Fruit fly (Drosophila melanogaster) whole organism, prepupa: ENCODE data around the gene msi.
A peak's percentile ranks its signal among the peaks of the same experiment; 100 is the strongest.

ENCODE experiments used
- CG10631 ChIP-seq: fragments of 200-800 bp; sonication (Bioruptor generic); optimal IDR thresholded peaks from 2 replicates; lab custom pipeline; 2016; ENCODE audit warnings: missing biosample characterization, missing genetic modification characterization
- CG15336 ChIP-seq: fragments of 200-800 bp; sonication (Bioruptor generic); IDR thresholded peaks from 2 replicates; pipeline ENCODE4 v1.3.6; 2022; ENCODE audit warnings: missing biosample characterization, missing genetic modification characterization
- CG1621 ChIP-seq: fragments of 200-800 bp; sonication (Bioruptor generic); optimal IDR thresholded peaks from 3 replicates; lab custom pipeline; 2018; ENCODE audit warnings: missing biosample characterization, mild to moderate bottlenecking, missing genetic modification characterization
- CG16779 ChIP-seq: fragments of 200-800 bp; sonication (Bioruptor generic); optimal IDR thresholded peaks from 3 replicates; lab custom pipeline; 2017; ENCODE audit warnings: missing biosample characterization, mild to moderate bottlenecking, missing genetic modification characterization
- CG3032 ChIP-seq: fragments of 200-800 bp; optimal IDR thresholded peaks from 2 replicates; lab custom pipeline; 2019; ENCODE audit warnings: missing biosample characterization, mild to moderate bottlenecking, missing genetic modification characterization, moderate library complexity
- CG32006 ChIP-seq: fragments of 200-800 bp; sonication (Bioruptor generic); optimal IDR thresholded peaks from 3 replicates; lab custom pipeline; 2017; ENCODE audit warnings: missing biosample characterization, mild to moderate bottlenecking, missing genetic modification characterization
- CG34406 ChIP-seq: fragments of 200-800 bp; sonication (Bioruptor generic); optimal IDR thresholded peaks from 3 replicates; lab custom pipeline; 2016; ENCODE audit warnings: missing biosample characterization, missing genetic modification characterization
- CG3919 ChIP-seq: fragments of 200-800 bp; sonication (Bioruptor generic); optimal IDR thresholded peaks from 3 replicates; lab custom pipeline; 2016; ENCODE audit warnings: missing biosample characterization, missing genetic modification characterization
- CG4318 ChIP-seq: fragments of 200-800 bp; sonication (Bioruptor generic); optimal IDR thresholded peaks from 3 replicates; lab custom pipeline; 2017; ENCODE audit warnings: missing biosample characterization, mild to moderate bottlenecking, missing genetic modification characterization
- CG6276 ChIP-seq: fragments of 200-800 bp; sonication (Bioruptor generic); optimal IDR thresholded peaks from 2 replicates; lab custom pipeline; 2017; ENCODE audit warnings: missing biosample characterization, mild to moderate bottlenecking, missing genetic modification characterization
- CG6792 ChIP-seq: fragments of 200-800 bp; sonication (Bioruptor generic); optimal IDR thresholded peaks from 3 replicates; lab custom pipeline; 2016; ENCODE audit warnings: missing biosample characterization, missing genetic modification characterization
- CG6808 ChIP-seq: fragments of 200-800 bp; sonication (Bioruptor generic); optimal IDR thresholded peaks from 3 replicates; lab custom pipeline; 2017; ENCODE audit warnings: missing biosample characterization, missing genetic modification characterization, mild to moderate bottlenecking, moderate library complexity, missing genetic modification reagents
- CG7368 ChIP-seq: fragments of 200-800 bp; sonication (Bioruptor generic); optimal IDR thresholded peaks from 3 replicates; lab custom pipeline; 2016; ENCODE audit warnings: missing biosample characterization, missing genetic modification characterization
- CG8119 ChIP-seq: fragments of 200-800 bp; sonication (Bioruptor generic); IDR thresholded peaks from 3 replicates; pipeline ENCODE4 v1.3.6; 2022; ENCODE audit warnings: missing biosample characterization, missing genetic modification characterization
- CG8319 ChIP-seq: fragments of 200-800 bp; sonication (Bioruptor generic); optimal IDR thresholded peaks from 3 replicates; lab custom pipeline; 2016; ENCODE audit warnings: missing biosample characterization, missing genetic modification characterization
- CG8632 ChIP-seq: fragments of 200-800 bp; sonication (Bioruptor generic); optimal IDR thresholded peaks from 3 replicates; lab custom pipeline; 2016; ENCODE audit warnings: missing biosample characterization, missing genetic modification characterization
- CG9139 ChIP-seq: fragments of 200-800 bp; sonication (Bioruptor generic); optimal IDR thresholded peaks from 3 replicates; lab custom pipeline; 2017; ENCODE audit warnings: missing biosample characterization, mild to moderate bottlenecking, missing genetic modification characterization
- Eip75B ChIP-seq: fragments of 200-800 bp; sonication (Bioruptor generic); optimal IDR thresholded peaks from 3 replicates; lab custom pipeline; 2016; ENCODE audit warnings: missing biosample characterization, missing genetic modification characterization
- Eip78C ChIP-seq: fragments of 200-800 bp; sonication (Bioruptor generic); peaks from one replicate; lab custom pipeline; 2016; ENCODE audit warnings: missing biosample characterization, missing genetic modification characterization
- Ets21C ChIP-seq: fragments of 200-800 bp; sonication (Bioruptor generic); optimal IDR thresholded peaks from 3 replicates; lab custom pipeline; 2016; ENCODE audit warnings: missing biosample characterization, missing genetic modification characterization
- Gug ChIP-seq: fragments of 200-800 bp; sonication (Bioruptor generic); IDR thresholded peaks from 2 replicates; pipeline ENCODE4 v1.3.6; 2022; ENCODE audit warnings: missing biosample characterization, missing genetic modification characterization
- Hr38 ChIP-seq: sonication (Bioruptor generic); optimal IDR thresholded peaks from 2 replicates; lab custom pipeline; 2016; ENCODE audit warnings: missing biosample characterization, missing genetic modification characterization
- Hr39 ChIP-seq: fragments of 200-800 bp; sonication (Bioruptor generic); optimal IDR thresholded peaks from 2 replicates; lab custom pipeline; 2016; ENCODE audit warnings: missing biosample characterization, missing genetic modification characterization
- Hr4 ChIP-seq: fragments of 200-800 bp; sonication (Bioruptor generic); optimal IDR thresholded peaks from 3 replicates; lab custom pipeline; 2016; ENCODE audit warnings: missing biosample characterization, missing genetic modification characterization
- Lpt ChIP-seq: fragments of 200-800 bp; sonication (Bioruptor generic); optimal IDR thresholded peaks from 3 replicates; lab custom pipeline; 2016; ENCODE audit warnings: missing biosample characterization, missing genetic modification characterization
- OdsH ChIP-seq: fragments of 200-800 bp; sonication (Bioruptor generic); optimal IDR thresholded peaks from 3 replicates; lab custom pipeline; 2016; ENCODE audit warnings: missing biosample characterization, missing genetic modification characterization
- Smox ChIP-seq: fragments of 200-800 bp; sonication (Bioruptor generic); optimal IDR thresholded peaks from 3 replicates; lab custom pipeline; 2016; ENCODE audit warnings: missing biosample characterization, missing genetic modification characterization
- Sox102F ChIP-seq: fragments of 200-800 bp; sonication (Bioruptor generic); optimal IDR thresholded peaks from 2 replicates; lab custom pipeline; 2016; ENCODE audit warnings: missing biosample characterization, mild to moderate bottlenecking, missing genetic modification characterization
- Sox14 ChIP-seq: fragments of 200-800 bp; sonication (Bioruptor generic); optimal IDR thresholded peaks from 3 replicates; lab custom pipeline; 2016; ENCODE audit warnings: missing biosample characterization, missing genetic modification characterization
- Sox15 ChIP-seq: fragments of 200-800 bp; sonication (Bioruptor generic); optimal IDR thresholded peaks from 3 replicates; lab custom pipeline; 2016; ENCODE audit warnings: missing biosample characterization, missing genetic modification characterization
- acj6 ChIP-seq: fragments of 200-800 bp; sonication (Bioruptor generic); optimal IDR thresholded peaks from 3 replicates; lab custom pipeline; 2016; ENCODE audit warnings: missing biosample characterization, missing genetic modification characterization
- cyc ChIP-seq: fragments of 200-800 bp; sonication (Bioruptor generic); optimal IDR thresholded peaks from 3 replicates; lab custom pipeline; 2016; ENCODE audit warnings: missing biosample characterization, missing genetic modification characterization
- dac ChIP-seq: fragments of 200-800 bp; sonication (Bioruptor generic); optimal IDR thresholded peaks from 2 replicates; lab custom pipeline; 2017; ENCODE audit warnings: missing biosample characterization, mild to moderate bottlenecking, missing genetic modification characterization
- dsx ChIP-seq: fragments of 200-800 bp; optimal IDR thresholded peaks from 3 replicates; lab custom pipeline; 2019; ENCODE audit warnings: missing biosample characterization, mild to moderate bottlenecking, missing genetic modification characterization, moderate library complexity; ENCODE audit not compliant: poor library complexity, severe bottlenecking
- eg ChIP-seq: fragments of 200-800 bp; sonication (Bioruptor generic); IDR thresholded peaks from 3 replicates; pipeline ENCODE4 v1.3.6; 2022; ENCODE audit warnings: missing biosample characterization, missing genetic modification characterization
- esn ChIP-seq: fragments of 200-800 bp; sonication (Bioruptor generic); optimal IDR thresholded peaks from 2 replicates; lab custom pipeline; 2016; ENCODE audit warnings: missing biosample characterization, mild to moderate bottlenecking, missing genetic modification characterization, moderate library complexity
- fd59A ChIP-seq: fragments of 200-800 bp; sonication (Bioruptor generic); optimal IDR thresholded peaks from 2 replicates; lab custom pipeline; 2017; ENCODE audit warnings: missing biosample characterization, mild to moderate bottlenecking, missing genetic modification characterization, missing genetic modification reagents
- fd85E ChIP-seq: fragments of 200-800 bp; sonication (Bioruptor generic); optimal IDR thresholded peaks from 3 replicates; lab custom pipeline; 2016; ENCODE audit warnings: missing biosample characterization, missing genetic modification characterization
- fkh ChIP-seq: fragments of 200-800 bp; sonication (Bioruptor generic); optimal IDR thresholded peaks from 3 replicates; lab custom pipeline; 2017; ENCODE audit warnings: missing biosample characterization, mild to moderate bottlenecking, missing genetic modification characterization, moderate library complexity
- lz ChIP-seq: fragments of 200-800 bp; sonication (Bioruptor generic); optimal IDR thresholded peaks from 3 replicates; lab custom pipeline; 2016; ENCODE audit warnings: missing biosample characterization, missing genetic modification characterization
- net ChIP-seq: fragments of 200-800 bp; sonication (Bioruptor generic); optimal IDR thresholded peaks from 3 replicates; lab custom pipeline; 2016; ENCODE audit warnings: missing biosample characterization, missing genetic modification characterization
- pdm3 ChIP-seq: fragments of 200-800 bp; sonication (Bioruptor generic); optimal IDR thresholded peaks from 3 replicates; lab custom pipeline; 2016; ENCODE audit warnings: missing biosample characterization, missing genetic modification characterization
- salr ChIP-seq, 2 experiments: fragments of 200-800 bp; sonication (Bioruptor generic); optimal IDR thresholded peaks; 3 replicates each; lab custom pipeline; 2016 to 2018; ENCODE audit warnings: missing biosample characterization in 2 of 2, missing genetic modification characterization in 2 of 2, mild to moderate bottlenecking in 1 of 2
- spab ChIP-seq: fragments of 200-800 bp; sonication (Bioruptor generic); optimal IDR thresholded peaks from 2 replicates; lab custom pipeline; 2017; ENCODE audit warnings: missing biosample characterization, mild to moderate bottlenecking, missing genetic modification characterization, missing genetic modification reagents
- svp ChIP-seq: fragments of 200-800 bp; sonication (Bioruptor generic); peaks from one replicate; lab custom pipeline; 2016; ENCODE audit warnings: missing biosample characterization, missing genetic modification characterization
- topi ChIP-seq: fragments of 200-800 bp; sonication (Bioruptor generic); optimal IDR thresholded peaks from 3 replicates; lab custom pipeline; 2016; ENCODE audit warnings: missing biosample characterization, missing genetic modification characterization
- vri ChIP-seq: fragments of 200-800 bp; sonication (Bioruptor generic); optimal IDR thresholded peaks from 3 replicates; lab custom pipeline; 2016; ENCODE audit warnings: missing biosample characterization, mild to moderate bottlenecking, missing genetic modification characterization

msi gene

dm6 chr3R:25552181-25552580, 36.3 kb downstream of the msi start (continued):
- TF ChIP-seq topi (GFP tag; lab: Kevin White, UChicago) (peak; percentile 9), CG34406 (GFP tag; lab: Kevin White, UChicago) (peak; percentile 42), CG9139 (GFP tag; lab: Kevin White, UChicago) (no peak), acj6 (peak; percentile 34), vri (no peak), CG3919 (no peak), Eip78C (GFP tag; lab: Kevin White, UChicago) (peak; percentile 69), Hr38 (GFP tag; lab: Kevin White, UChicago) (no peak), CG8119 (GFP tag; lab: Robert Waterston, UW) (peak; percentile 48; the same call in 2 of the 3 replicates), CG16779 (tag; lab: Kevin White, UChicago) (no peak), lz (GFP tag; lab: Kevin White, UChicago) (no peak), Gug (no peak)

- TF ChIP-seq dac (GFP tag; lab: Kevin White, UChicago): peak; percentile 73
- TF ChIP-seq CG6276 (GFP tag; lab: Kevin White, UChicago): peak; percentile 82
- peak; percentile 89 for TF ChIP-seq acj6
- TF ChIP-seq Sox15 (GFP tag; lab: Kevin White, UChicago): peak; percentile 86
- peak; percentile 88 for TF ChIP-seq CG34406 (GFP tag; lab: Kevin White, UChicago)
- TF ChIP-seq CG8632 (GFP tag; lab: Kevin White, UChicago): peak; percentile 90
- TF ChIP-seq CG15336 (GFP tag; lab: Robert Waterston, UW): peak; percentile 81
- TF ChIP-seq fd59A (GFP tag; lab: Kevin White, UChicago): peak; percentile 78
- peak; percentile 58 for TF ChIP-seq CG8319 (GFP tag; lab: Kevin White, UChicago)
- peak; percentile 81 for TF ChIP-seq Sox14
- TF ChIP-seq spab (GFP tag; lab: Kevin White, UChicago): peak; percentile 86
- TF ChIP-seq svp (GFP tag; lab: Kevin White, UChicago): peak; percentile 83
- peak; percentile 46 for TF ChIP-seq fd85E (GFP tag; lab: Kevin White, UChicago)
- TF ChIP-seq salr (GFP tag; optimal IDR thresholded peaks at IDR 0.05; lab: Kevin White, UChicago): peak; percentile 79 to 84
- peak; percentile 87 for TF ChIP-seq esn (GFP tag; lab: Kevin White, UChicago)
- peak; percentile 82 for TF ChIP-seq CG8119 (GFP tag; lab: Robert Waterston, UW)
- TF ChIP-seq eg (GFP tag; lab: Robert Waterston, UW): peak; percentile 74
- TF ChIP-seq CG3919: peak; percentile 92
- TF ChIP-seq topi (GFP tag; lab: Kevin White, UChicago): peak; percentile 79
- TF ChIP-seq vri: peak; percentile 70
- no peak for TF ChIP-seq fkh (GFP tag; lab: Kevin White, UChicago)
- TF ChIP-seq CG6792 (GFP tag; lab: Kevin White, UChicago): peak; percentile 84
- TF ChIP-seq CG7368 (GFP tag; lab: Kevin White, UChicago): peak; percentile 80
- TF ChIP-seq CG3032: peak; percentile 99
- peak; percentile 66 for TF ChIP-seq Eip75B (GFP tag; lab: Kevin White, UChicago)
- peak; percentile 95 for TF ChIP-seq CG32006
- TF ChIP-seq Smox (GFP tag; lab: Kevin White, UChicago): peak; percentile 75
- TF ChIP-seq net: peak; percentile 78
- peak; percentile 68 for TF ChIP-seq Lpt
- TF ChIP-seq CG6808: peak; percentile 85
- peak; percentile 70 for TF ChIP-seq Ets21C (GFP tag; lab: Kevin White, UChicago)
- peak; percentile 93 for TF ChIP-seq CG10631
- peak; percentile 79 for TF ChIP-seq Hr4 (GFP tag; lab: Kevin White, UChicago)
- peak; percentile 76 for TF ChIP-seq CG1621 (tag; lab: Kevin White, UChicago)
- TF ChIP-seq cyc (GFP tag; lab: Kevin White, UChicago): peak; percentile 78
- peak; percentile 69 for TF ChIP-seq Sox102F (GFP tag; lab: Kevin White, UChicago)
- no peak for TF ChIP-seq Hr38 (GFP tag; lab: Kevin White, UChicago)
- peak; percentile 79 for TF ChIP-seq Hr39 (GFP tag; lab: Kevin White, UChicago)
- TF ChIP-seq pdm3 (GFP tag; lab: Kevin White, UChicago): peak; percentile 81
- peak; percentile 90 for TF ChIP-seq CG4318 (GFP tag; lab: Kevin White, UChicago)
- peak; percentile 89 for TF ChIP-seq OdsH (GFP tag; lab: Kevin White, UChicago)
- TF ChIP-seq lz (GFP tag; lab: Kevin White, UChicago): peak; percentile 83
- TF ChIP-seq dsx (GFP tag; lab: Kevin White, UChicago): peak; percentile 89
- peak; percentile 41 for TF ChIP-seq Gug
These were observed 39.6 kb downstream of the msi start for dm6 chr3R:25555365-25556106.
